Worm (Caenorhabditis elegans) whole organism, L4 larva: ENCODE results near the gene F26D2.10.

Experiments used
- D1046.2 ChIP-seq: fragments of 200-800 bp; sonication (Bioruptor generic); IDR thresholded peaks from 2 replicates; pipeline ENCODE4 v1.3.6; 2022; ENCODE audit warnings: missing genetic modification characterization, missing compliant biosample characterization
- F10B5.3 ChIP-seq: sonication (generic microtip); optimal IDR thresholded peaks from 2 replicates; lab custom pipeline; 2016; ENCODE audit warnings: mild to moderate bottlenecking, missing genetic modification characterization, missing compliant biosample characterization
- F44E2.7 ChIP-seq: fragments of 200-800 bp; sonication (Bioruptor generic); IDR thresholded peaks from 2 replicates; pipeline ENCODE4 v2.1.2; 2022; ENCODE audit warnings: missing genetic modification characterization, missing compliant biosample characterization
- F49E8.2 ChIP-seq: sonication (generic microtip); optimal IDR thresholded peaks from 2 replicates; lab custom pipeline; 2016; ENCODE audit warnings: missing compliant biosample characterization, mild to moderate bottlenecking, missing genetic modification characterization, borderline replicate concordance
- R02D3.7 ChIP-seq: fragments of 150-350 bp; sonication (generic microtip); optimal IDR thresholded peaks from 3 replicates; lab custom pipeline; 2014; ENCODE audit warnings: missing biosample characterization, missing genetic modification characterization
- T26A8.4 ChIP-seq: fragments of 200-800 bp; sonication (Bioruptor generic); IDR thresholded peaks from 2 replicates; pipeline ENCODE4 v1.3.6; 2022; ENCODE audit warnings: missing genetic modification characterization, missing compliant biosample characterization
- Y48G9A.11 ChIP-seq: fragments of 200-800 bp; sonication (Bioruptor generic); IDR thresholded peaks from 2 replicates; pipeline ENCODE4 v1.3.6; 2022; ENCODE audit warnings: missing genetic modification reagents, missing genetic modification characterization, missing compliant biosample characterization
- ZK337.2 ChIP-seq: fragments of 200-800 bp; sonication (Bioruptor generic); IDR thresholded peaks from 2 replicates; pipeline ENCODE4 v1.3.6; 2022; ENCODE audit warnings: missing genetic modification reagents, missing genetic modification characterization, missing compliant biosample characterization
- ceh-32 ChIP-seq: sonication (generic microtip); optimal IDR thresholded peaks from 2 replicates; lab custom pipeline; 2016; ENCODE audit warnings: mild to moderate bottlenecking, missing genetic modification characterization, missing compliant biosample characterization; ENCODE audit not compliant: poor library complexity
- ceh-44 ChIP-seq: fragments of 200-800 bp; sonication (Bioruptor generic); IDR thresholded peaks from 2 replicates; pipeline ENCODE4 v1.3.6; 2022; ENCODE audit warnings: missing genetic modification reagents, missing genetic modification characterization, missing compliant biosample characterization
- ceh-62 ChIP-seq: sonication (generic microtip); optimal IDR thresholded peaks from 2 replicates; lab custom pipeline; 2017; ENCODE audit warnings: missing biosample characterization, missing genetic modification characterization
- ceh-82 ChIP-seq: sonication (generic microtip); optimal IDR thresholded peaks from 2 replicates; lab custom pipeline; 2017; ENCODE audit warnings: missing biosample characterization, missing genetic modification characterization
- cey-2 ChIP-seq: sonication (generic microtip); optimal IDR thresholded peaks from 3 replicates; lab custom pipeline; 2017; ENCODE audit warnings: missing genetic modification characterization, mild to moderate bottlenecking, missing compliant biosample characterization, antibody characterized with exemption, borderline replicate concordance; ENCODE audit not compliant: insufficient read depth
- daf-19 ChIP-seq: fragments of 200-800 bp; sonication (Bioruptor generic); conservative IDR thresholded peaks from 2 replicates; pipeline ENCODE4 v1.3.6; 2022; ENCODE audit warnings: missing genetic modification characterization, missing compliant biosample characterization
- daf-8 ChIP-seq: fragments of 200-800 bp; sonication (Bioruptor generic); IDR thresholded peaks from 2 replicates; pipeline ENCODE4 v1.3.6; 2022; ENCODE audit warnings: missing genetic modification characterization, missing compliant biosample characterization
- dmd-9 ChIP-seq: fragments of 200-800 bp; sonication (Bioruptor generic); IDR thresholded peaks from 2 replicates; pipeline ENCODE4 v1.3.6; 2022; ENCODE audit warnings: missing genetic modification reagents, missing genetic modification characterization, missing compliant biosample characterization
- dpl-1 ChIP-seq: fragments of 150-350 bp; optimal IDR thresholded peaks from 2 replicates; lab custom pipeline; 2014; ENCODE audit warnings: missing biosample characterization, missing genetic modification reagents, missing genetic modification characterization
- duxl-1 ChIP-seq: sonication (generic microtip); optimal IDR thresholded peaks from 2 replicates; lab custom pipeline; 2016; ENCODE audit warnings: mild to moderate bottlenecking, missing genetic modification characterization, moderate library complexity, missing compliant biosample characterization; ENCODE audit not compliant: poor library complexity
- dve-1 ChIP-seq: sonication (generic microtip); optimal IDR thresholded peaks from 2 replicates; lab custom pipeline; 2017; ENCODE audit warnings: antibody characterized with exemption, mild to moderate bottlenecking, missing genetic modification characterization, missing compliant biosample characterization; ENCODE audit not compliant: insufficient read depth
- gei-8 ChIP-seq: fragments of 200-800 bp; sonication (Bioruptor generic); optimal IDR thresholded peaks from 2 replicates; lab custom pipeline; 2018; ENCODE audit warnings: mild to moderate bottlenecking, missing genetic modification characterization, missing compliant biosample characterization
- jun-1 ChIP-seq: fragments of 150-350 bp; optimal IDR thresholded peaks from 2 replicates; lab custom pipeline; 2014; ENCODE audit warnings: missing biosample characterization, missing genetic modification reagents, missing genetic modification characterization
- lin-1 ChIP-seq: fragments of 200-800 bp; sonication (Bioruptor generic); IDR thresholded peaks from 2 replicates; pipeline ENCODE4 v1.3.6; 2022; ENCODE audit warnings: missing genetic modification reagents, missing genetic modification characterization, missing compliant biosample characterization
- lin-13 ChIP-seq: fragments of 150-350 bp; optimal IDR thresholded peaks from 2 replicates; lab custom pipeline; 2014; ENCODE audit warnings: missing biosample characterization, missing genetic modification reagents, missing genetic modification characterization
- lin-15B ChIP-seq: fragments of 150-350 bp; sonication (generic microtip); optimal IDR thresholded peaks from 3 replicates; lab custom pipeline; 2014; ENCODE audit warnings: missing biosample characterization, missing genetic modification characterization
- lin-38 ChIP-seq: fragments of 200-800 bp; sonication (Bioruptor generic); IDR thresholded peaks from 2 replicates; pipeline ENCODE4 v1.3.6; 2022; ENCODE audit warnings: missing genetic modification reagents, missing genetic modification characterization, missing compliant biosample characterization
- lsy-2 ChIP-seq, 2 experiments: fragments of 150-350 bp in 1 of 2; sonication (generic microtip) in 1 of 2; optimal IDR thresholded peaks; 2 replicates each; lab custom pipeline; 2014 to 2017; ENCODE audit warnings: missing biosample characterization in 2 of 2, missing genetic modification characterization in 2 of 2
- mxl-3 ChIP-seq: fragments of 200-800 bp; sonication (Bioruptor generic); optimal IDR thresholded peaks from 2 replicates; lab custom pipeline; 2018; ENCODE audit warnings: mild to moderate bottlenecking, missing genetic modification characterization, missing compliant biosample characterization
- nhr-10 ChIP-seq: fragments of 150-350 bp; optimal IDR thresholded peaks from 2 replicates; lab custom pipeline; 2014; ENCODE audit warnings: missing biosample characterization, missing genetic modification characterization
- nhr-102 ChIP-seq: sonication (generic microtip); optimal IDR thresholded peaks from 2 replicates; lab custom pipeline; 2016; ENCODE audit warnings: mild to moderate bottlenecking, missing genetic modification characterization, moderate library complexity, missing compliant biosample characterization
- nhr-28 ChIP-seq: fragments of 150-350 bp; optimal IDR thresholded peaks from 2 replicates; lab custom pipeline; 2014; ENCODE audit warnings: missing biosample characterization, missing genetic modification characterization
- nhr-41 ChIP-seq: fragments of 200-800 bp; sonication (Bioruptor generic); IDR thresholded peaks from 2 replicates; pipeline ENCODE4 v1.3.6; 2022; ENCODE audit warnings: missing genetic modification reagents, missing genetic modification characterization, missing compliant biosample characterization
- nhr-42 ChIP-seq: fragments of 200-800 bp; sonication (Bioruptor generic); IDR thresholded peaks from 2 replicates; pipeline ENCODE4 v1.3.6; 2022; ENCODE audit warnings: missing genetic modification characterization, missing compliant biosample characterization
- nhr-48 ChIP-seq: sonication (generic microtip); optimal IDR thresholded peaks from 2 replicates; lab custom pipeline; 2016; ENCODE audit warnings: mild to moderate bottlenecking, missing genetic modification characterization, missing compliant biosample characterization
- nhr-77 ChIP-seq: fragments of 150-350 bp; optimal IDR thresholded peaks from 2 replicates; lab custom pipeline; 2014; ENCODE audit warnings: missing biosample characterization, missing genetic modification characterization
- pqm-1 ChIP-seq: sonication (generic microtip); optimal IDR thresholded peaks from 2 replicates; lab custom pipeline; 2017; ENCODE audit warnings: missing biosample characterization, missing genetic modification characterization
- rbr-2 ChIP-seq: sonication (generic microtip); optimal IDR thresholded peaks from 2 replicates; lab custom pipeline; 2016; ENCODE audit warnings: missing genotype, missing genetic modification characterization, missing compliant biosample characterization
- set-16 ChIP-seq: fragments of 200-800 bp; sonication (Bioruptor generic); IDR thresholded peaks from 2 replicates; pipeline ENCODE4 v1.3.6; 2022; ENCODE audit warnings: missing genetic modification reagents, missing genetic modification characterization, missing compliant biosample characterization
- snpc-1.2 ChIP-seq: fragments of 200-800 bp; sonication (Bioruptor generic); IDR thresholded peaks from 2 replicates; pipeline ENCODE4 v1.3.6; 2022; ENCODE audit warnings: missing genetic modification reagents, missing genetic modification characterization, missing compliant biosample characterization
- snpc-4 ChIP-seq: fragments of 150-350 bp; optimal IDR thresholded peaks from 2 replicates; lab custom pipeline; 2014; ENCODE audit warnings: missing biosample characterization, missing genetic modification characterization
- spr-1 ChIP-seq: sonication (generic microtip); optimal IDR thresholded peaks from 2 replicates; lab custom pipeline; 2016; ENCODE audit warnings: mild to moderate bottlenecking, missing genetic modification characterization, missing compliant biosample characterization
- tra-1 ChIP-seq: fragments of 200-800 bp; sonication (Bioruptor generic); IDR thresholded peaks from 2 replicates; pipeline ENCODE4 v1.3.6; 2022; ENCODE audit warnings: missing genetic modification reagents, missing genetic modification characterization, missing compliant biosample characterization
- unc-62 ChIP-seq, 3 experiments: fragments of 150-350 bp in 1 of 3; sonication (generic microtip); optimal IDR thresholded peaks in 2 of 3; peaks in 1 of 3; 1 replicate in 1 of 3; 2 replicates in 2 of 3; lab custom pipeline; 2014 to 2017; ENCODE audit warnings: missing biosample characterization in 3 of 3, missing genetic modification characterization in 3 of 3, missing genetic modification reagents in 3 of 3, missing genotype in 1 of 3
- zag-1 ChIP-seq: fragments of 150-350 bp; optimal IDR thresholded peaks from 2 replicates; lab custom pipeline; 2014; ENCODE audit warnings: missing biosample characterization, missing genetic modification characterization
- zfp-2 ChIP-seq: sonication (generic microtip); optimal IDR thresholded peaks from 2 replicates; lab custom pipeline; 2016; ENCODE audit warnings: mild to moderate bottlenecking, missing genetic modification characterization, missing compliant biosample characterization
- zfp-3 ChIP-seq: fragments of 200-800 bp; sonication (Bioruptor generic); conservative IDR thresholded peaks from 2 replicates; pipeline ENCODE4 v1.3.6; 2022; ENCODE audit warnings: missing genetic modification reagents, missing genetic modification characterization, missing compliant biosample characterization
- zip-11 ChIP-seq: fragments of 200-800 bp; sonication (Bioruptor generic); IDR thresholded peaks from 2 replicates; pipeline ENCODE4 v1.3.6; 2022; ENCODE audit warnings: missing genetic modification characterization, missing compliant biosample characterization
- zip-2 ChIP-seq: fragments of 150-350 bp; optimal IDR thresholded peaks from 2 replicates; lab custom pipeline; 2014; ENCODE audit warnings: missing biosample characterization, missing genetic modification characterization

Gene F26D2.10

ce11 chrV:16395131-16395530, 34.3 kb downstream of the F26D2.10 start, which contains the start of gene F13A7.11 (continued):
- no peak for TF ChIP-seq ZK337.2 (GFP tag; lab: Robert Waterston, UW)
- no peak for TF ChIP-seq dpl-1 (GFP tag; lab: Kevin White, UChicago)
- no peak for TF ChIP-seq zip-11 (GFP tag; lab: Robert Waterston, UW)
- no peak for TF ChIP-seq mxl-3 (GFP tag; lab: Kevin White, UChicago)
- no peak for TF ChIP-seq F44E2.7 (GFP tag; lab: Robert Waterston, UW)
- TF ChIP-seq zfp-2 (tag; lab: Kevin White, UChicago) = no peak
- no peak for TF ChIP-seq duxl-1
- TF ChIP-seq snpc-1.2 (GFP tag; lab: Robert Waterston, UW) = no peak
- peak; percentile 83 for TF ChIP-seq dve-1
- TF ChIP-seq Y48G9A.11 (GFP tag; lab: Robert Waterston, UW) = no peak
- TF ChIP-seq daf-19 (GFP tag; lab: Robert Waterston, UW) = no peak
- no peak for TF ChIP-seq lin-38 (GFP tag; lab: Robert Waterston, UW)
- no peak for TF ChIP-seq lin-15B (tag; lab: Kevin White, UChicago)
- no peak for TF ChIP-seq lin-1 (GFP tag; lab: Robert Waterston, UW)
- peak; percentile 32 for TF ChIP-seq nhr-48 (tag; lab: Kevin White, UChicago)
- no peak for TF ChIP-seq ceh-32 (tag; lab: Kevin White, UChicago)
- TF ChIP-seq R02D3.7 (tag; lab: Kevin White, UChicago) = no peak
- no peak for TF ChIP-seq ceh-82
- TF ChIP-seq tra-1 (GFP tag; lab: Robert Waterston, UW) = no peak
- no peak for TF ChIP-seq set-16 (GFP tag; lab: Robert Waterston, UW)
- no peak for TF ChIP-seq nhr-42
- peak; percentile 51 for TF ChIP-seq pqm-1 (tag; lab: Kevin White, UChicago)
- no peak for TF ChIP-seq daf-8
- TF ChIP-seq snpc-4 = no peak
- no peak for TF ChIP-seq F10B5.3 (tag; lab: Kevin White, UChicago)
- no peak for TF ChIP-seq nhr-10 (tag; lab: Kevin White, UChicago)
- TF ChIP-seq D1046.2 (GFP tag; lab: Robert Waterston, UW) = no peak
- no peak for TF ChIP-seq ceh-62 (tag; lab: Kevin White, UChicago)
- TF ChIP-seq ceh-44 (GFP tag; lab: Robert Waterston, UW) = no peak
- no peak for TF ChIP-seq gei-8
- TF ChIP-seq nhr-28 (tag; lab: Kevin White, UChicago) = peak; percentile 66
- no peak for TF ChIP-seq unc-62 (GFP tag; optimal IDR thresholded peaks at IDR 0.05 in 1 of 2; lab: Kevin White, UChicago)
- no peak for TF ChIP-seq unc-62 (tag; optimal IDR thresholded peaks at IDR 0.05; lab: Kevin White, UChicago)

DNA sequence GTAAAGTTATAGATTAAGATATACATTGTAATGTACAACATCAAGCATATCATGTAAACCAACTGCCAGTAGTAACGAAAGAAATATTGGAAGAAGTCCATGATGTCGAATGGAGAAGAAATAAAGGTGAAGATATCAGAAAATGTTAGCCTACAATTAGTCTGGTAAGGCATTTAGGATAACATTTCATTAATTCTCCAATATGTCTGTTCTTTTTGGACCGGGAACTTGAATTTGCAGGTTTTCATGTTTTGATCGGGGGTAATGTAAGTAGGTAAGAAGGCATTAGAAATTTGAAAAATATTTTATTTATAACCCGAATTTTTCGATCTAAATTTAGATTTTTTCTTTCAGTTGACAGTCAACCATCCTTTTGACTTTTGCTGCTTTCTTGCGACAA, 35.7 kb downstream of the F26D2.10 start, which contains the start of gene srd-63:
Gene srd-63, minus strand, starts transcription at position 101 of the 400 bp plus-strand sequence.
- TF ChIP-seq spr-1 (tag; lab: Kevin White, UChicago) (no peak), F49E8.2 (tag; lab: Kevin White, UChicago) (no peak), zip-2 (tag; lab: Kevin White, UChicago) (no peak)

- TF ChIP-seq zag-1 (tag; lab: Kevin White, UChicago) (no peak), zfp-2 (tag; lab: Kevin White, UChicago) (no peak), dve-1 (no peak), ZK337.2 (GFP tag; lab: Robert Waterston, UW) (no peak), lsy-2 (tag; optimal IDR thresholded peaks at IDR 0.05; lab: Kevin White, UChicago) (no peak), dmd-9 (GFP tag; lab: Robert Waterston, UW) (no peak), T26A8.4 (no peak), lin-13 (GFP tag; lab: Kevin White, UChicago) (no peak), nhr-41 (GFP tag; lab: Robert Waterston, UW) (no peak), zip-2 (tag; lab: Kevin White, UChicago) (no peak), pqm-1 (tag; lab: Kevin White, UChicago) (peak; percentile 31), dpl-1 (GFP tag; lab: Kevin White, UChicago) (no peak), nhr-102 (tag; lab: Kevin White, UChicago) (peak; percentile 95), R02D3.7 (tag; lab: Kevin White, UChicago) (no peak), rbr-2 (tag; lab: Kevin White, UChicago) (no peak), lin-15B (tag; lab: Kevin White, UChicago) (no peak), cey-2 (tag; lab: Kevin White, UChicago) (no peak), nhr-28 (tag; lab: Kevin White, UChicago) (peak; percentile 88), set-16 (GFP tag; lab: Robert Waterston, UW) (no peak), mxl-3 (GFP tag; lab: Kevin White, UChicago) (peak; percentile 67), jun-1 (tag; lab: Kevin White, UChicago) (no peak), zfp-3 (GFP tag; lab: Robert Waterston, UW) (no peak), nhr-77 (tag; lab: Kevin White, UChicago) (peak; percentile 11)
Measured at ce11 chrV:16390655-16391054, 38.7 kb downstream of the F26D2.10 start, which contains the start of gene gst-44. Gene gst-44 (plus strand): TSS chrV:16390891.
